Fruit fly (Drosophila melanogaster): Measurements from ENCODE around the gene CG10516.

Gene CG10516

dm6 chr3L:16004401-16005237 is 36.6 kb downstream of the CG10516 start, which contains the start of the genes hzg and mRpS31 (continued):
- TF ChIP-seq tll (GFP tag; optimal IDR thresholded peaks at IDR 0.05) = no peak
- TF ChIP-seq danr (GFP tag; IDR thresholded peaks at IDR 0.05) = no peak
- TF ChIP-seq lilli (GFP tag; optimal IDR thresholded peaks at IDR 0.05) = peak; percentile 72
- no peak for TF ChIP-seq CG17802 (tag; optimal IDR thresholded peaks at IDR 0.05)
- TF ChIP-seq mirr (GFP tag; optimal IDR thresholded peaks at IDR 0.05) = no peak
- TF ChIP-seq trh (GFP tag; optimal IDR thresholded peaks at IDR 0.05) = no peak
- peak; percentile 67 for TF ChIP-seq CG9817 (tag; optimal IDR thresholded peaks at IDR 0.05)
- peak; percentile 22 for TF ChIP-seq Hmx (GFP tag; optimal IDR thresholded peaks at IDR 0.05)
- no peak for TF ChIP-seq unc-4 (GFP tag; IDR thresholded peaks at IDR 0.05; ENCODE audit: partially characterized antibody)
- no peak for TF ChIP-seq Usf (GFP tag; optimal IDR thresholded peaks at IDR 0.05)
- peak; percentile 32 for TF ChIP-seq fu2 (GFP tag; optimal IDR thresholded peaks at IDR 0.05)
- TF ChIP-seq C15 (GFP tag; IDR thresholded peaks at IDR 0.05) = no peak
- peak; percentile 35; the same call in 1 of the 3 replicates for TF ChIP-seq CG34422 (GFP tag; IDR thresholded peaks at IDR 0.05)
- peak; percentile 52; the same call in 1 of the 2 replicates for TF ChIP-seq Xrp1 (GFP tag; IDR thresholded peaks at IDR 0.05)
- no peak for TF ChIP-seq usp (GFP tag; optimal IDR thresholded peaks at IDR 0.05)
- TF ChIP-seq CG10267 (tag; optimal IDR thresholded peaks at IDR 0.05) = peak; percentile 67
- TF ChIP-seq odd (GFP tag; optimal IDR thresholded peaks at IDR 0.05) = no peak
- TF ChIP-seq HHEX (GFP tag; optimal IDR thresholded peaks at IDR 0.05) = no peak
- no peak for TF ChIP-seq fd3F (GFP tag; optimal IDR thresholded peaks at IDR 0.05)
- no peak for TF ChIP-seq CG4854 (GFP tag; optimal IDR thresholded peaks at IDR 0.05)
- no peak for TF ChIP-seq Trl (optimal IDR thresholded peaks at IDR 0.05)
- peak; percentile 63 for TF ChIP-seq Trl (GFP tag; optimal IDR thresholded peaks at IDR 0.05)
- peak; percentile 54 for TF ChIP-seq CG1602 (GFP tag; optimal IDR thresholded peaks at IDR 0.05)
- TF ChIP-seq HLH3B (GFP tag; IDR thresholded peaks at IDR 0.05) = no peak
- TF ChIP-seq CG34376 (GFP tag; optimal IDR thresholded peaks at IDR 0.05) = peak; percentile 36
- TF ChIP-seq zfh2 (GFP tag; optimal IDR thresholded peaks at IDR 0.05) = peak; percentile 60
- no peak for TF ChIP-seq wor (GFP tag; IDR thresholded peaks at IDR 0.05)
- no peak for TF ChIP-seq gsb (GFP tag; IDR thresholded peaks at IDR 0.05)
- no peak for TF ChIP-seq fd64A (GFP tag; optimal IDR thresholded peaks at IDR 0.05)
- peak; percentile 62 for TF ChIP-seq sd (tag; optimal IDR thresholded peaks at IDR 0.05)
- TF ChIP-seq sens-2 (GFP tag; IDR thresholded peaks at IDR 0.05) = no peak
- TF ChIP-seq CG17359 (tag; optimal IDR thresholded peaks at IDR 0.05) = no peak
- TF ChIP-seq Hmr (GFP tag; optimal IDR thresholded peaks at IDR 0.05) = peak; percentile 64
- peak; percentile 49; the same call in 1 of the 2 replicates for TF ChIP-seq MBD-R2 (GFP tag; IDR thresholded peaks at IDR 0.05)
- no peak for TF ChIP-seq caup (GFP tag; optimal IDR thresholded peaks at IDR 0.05; ENCODE audit: severe bottlenecking)
- peak; percentile 32 for TF ChIP-seq CG3838 (GFP tag; optimal IDR thresholded peaks at IDR 0.05)
- TF ChIP-seq Fer1 (GFP tag; optimal IDR thresholded peaks at IDR 0.05) = no peak
- TF ChIP-seq zen (tag; optimal IDR thresholded peaks at IDR 0.05) = peak; percentile 39
- TF ChIP-seq bigmax (GFP tag; optimal IDR thresholded peaks at IDR 0.05) = no peak
- TF ChIP-seq MTF-1 (GFP tag; optimal IDR thresholded peaks at IDR 0.05; ENCODE audit: borderline replicate concordance) = no peak
- TF ChIP-seq CG31441 (GFP tag; IDR thresholded peaks at IDR 0.05) = peak; percentile 66; the same call in 1 of the 2 replicates
- peak; percentile 54 for TF ChIP-seq Max (GFP tag; optimal IDR thresholded peaks at IDR 0.05)
- TF ChIP-seq B-H1 (GFP tag; IDR thresholded peaks at IDR 0.05) = no peak
- TF ChIP-seq HmgD (GFP tag; optimal IDR thresholded peaks at IDR 0.05) = no peak
- TF ChIP-seq CG2199 (GFP tag; IDR thresholded peaks at IDR 0.05) = no peak
- peak; percentile 34 for TF ChIP-seq CG15479 (GFP tag; optimal IDR thresholded peaks at IDR 0.05)
- peak; percentile 40 for TF ChIP-seq Sox100B (GFP tag; optimal IDR thresholded peaks at IDR 0.05)
- no peak for TF ChIP-seq CG6683 (GFP tag; optimal IDR thresholded peaks at IDR 0.05)
- TF ChIP-seq CG8089 (GFP tag; optimal IDR thresholded peaks at IDR 0.05) = no peak

Measured in whole organism, embryonic.